Worm (Caenorhabditis elegans): ENCODE results near the gene str-97.

Gene str-97

DNA sequence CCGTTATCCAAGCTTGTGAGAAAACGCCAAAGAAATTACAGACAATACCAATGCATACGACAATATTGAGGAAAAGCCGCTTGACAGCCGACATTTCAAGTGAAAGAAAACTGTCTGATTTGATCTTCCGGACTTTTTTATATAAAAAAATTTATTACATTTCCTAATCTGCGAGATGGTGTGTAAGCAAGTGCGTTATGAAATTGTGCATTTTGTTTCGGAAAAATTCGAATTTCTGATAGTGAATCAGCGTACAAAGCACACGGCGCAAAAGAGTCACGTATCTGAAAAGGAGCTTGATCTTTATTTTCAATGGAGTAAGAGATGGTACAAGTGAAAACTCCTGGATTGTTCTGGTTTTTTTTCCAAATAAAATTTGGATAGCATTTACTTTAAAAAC is 13.9 kb downstream of the str-97 start, which contains the start of gene clc-32:
TSS of gene clc-32 (minus strand) at position 101 of the 400 bp plus-strand sequence.
- TF ChIP-seq W03F9.2 (tag; optimal IDR thresholded peaks at IDR 0.05) = no peak
- no peak for TF ChIP-seq dao-5 (tag; optimal IDR thresholded peaks at IDR 0.05)
- TF ChIP-seq him-1 (tag; optimal IDR thresholded peaks at IDR 0.05) = no peak

- TF ChIP-seq dao-5 (tag; optimal IDR thresholded peaks at IDR 0.05) (no peak), W03F9.2 (tag; optimal IDR thresholded peaks at IDR 0.05) (no peak), him-1 (tag; optimal IDR thresholded peaks at IDR 0.05) (no peak)
These were observed 15.5 kb downstream of the str-97 start, which contains the start of gene clc-11 for ce11 chrV:16139529-16139928. Gene clc-11 (minus strand): TSS chrV:16139629.

ce11 chrV:16137043-16137442 is 18.0 kb downstream of the str-97 start, which contains the start of gene F44G3.7:
Gene F44G3.7 (minus strand): TSS chrV:16137143.
- no peak for TF ChIP-seq dao-5 (tag; optimal IDR thresholded peaks at IDR 0.05)
- TF ChIP-seq him-1 (tag; optimal IDR thresholded peaks at IDR 0.05) = no peak
- no peak for TF ChIP-seq W03F9.2 (tag; optimal IDR thresholded peaks at IDR 0.05)

- TF ChIP-seq him-1 (tag; optimal IDR thresholded peaks at IDR 0.05) (no peak), dao-5 (tag; optimal IDR thresholded peaks at IDR 0.05) (no peak), W03F9.2 (tag; optimal IDR thresholded peaks at IDR 0.05) (no peak)
These were observed 22.3 kb downstream of the str-97 start, which contains the start of gene fbxa-144 for ce11 chrV:16132705-16133104. Gene fbxa-144 (minus strand): TSS chrV:16132805.

DNA sequence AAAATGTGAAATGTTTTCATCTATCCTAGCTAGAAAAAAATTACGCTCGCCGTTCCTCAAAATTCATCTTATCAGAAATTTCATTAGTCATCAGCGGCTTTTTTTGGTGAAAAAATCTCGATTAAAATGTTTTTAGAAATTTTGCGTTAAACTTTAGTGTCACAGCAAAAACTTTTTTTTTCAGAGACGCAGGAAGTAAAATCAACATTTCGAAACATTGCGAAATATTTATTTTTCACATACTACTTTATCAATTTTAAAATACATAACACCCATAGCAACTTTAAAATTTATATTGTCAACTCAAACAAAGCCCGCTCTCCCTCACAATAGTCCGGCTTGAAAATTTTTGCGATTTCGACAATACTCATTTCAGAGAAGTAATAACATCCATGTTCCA is 22.8 kb downstream of the str-97 start:
- TF ChIP-seq W03F9.2 (tag; optimal IDR thresholded peaks at IDR 0.05) = no peak
- TF ChIP-seq dao-5 (tag; optimal IDR thresholded peaks at IDR 0.05) = no peak
- no peak for TF ChIP-seq him-1 (tag; optimal IDR thresholded peaks at IDR 0.05)

DNA sequence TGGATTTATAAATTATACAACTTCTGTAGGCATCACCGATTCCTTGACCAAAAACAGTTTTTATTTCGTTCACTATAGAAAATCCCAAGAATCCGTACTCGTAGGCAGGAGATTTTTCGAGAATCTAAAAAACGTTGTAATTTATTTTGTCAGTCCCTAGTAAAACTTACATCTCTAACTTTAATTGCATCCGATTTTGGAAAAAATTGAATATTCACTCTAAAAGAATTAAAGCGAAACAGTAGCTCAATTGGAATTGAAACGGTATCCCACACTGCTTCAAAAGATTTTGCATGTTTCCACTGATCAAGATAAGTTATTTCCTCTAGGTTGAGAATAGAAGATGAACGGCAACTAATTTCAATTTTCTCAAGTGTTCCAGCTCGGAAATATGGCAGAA is 23.8 kb downstream of the str-97 start, which contains the start of gene fbxa-142:
TSS of gene fbxa-142 (minus strand) at position 101 of the 400 bp plus-strand sequence.
- no peak for TF ChIP-seq him-1 (tag; optimal IDR thresholded peaks at IDR 0.05)
- TF ChIP-seq dao-5 (tag; optimal IDR thresholded peaks at IDR 0.05) = no peak
- TF ChIP-seq W03F9.2 (tag; optimal IDR thresholded peaks at IDR 0.05) = no peak

DNA sequence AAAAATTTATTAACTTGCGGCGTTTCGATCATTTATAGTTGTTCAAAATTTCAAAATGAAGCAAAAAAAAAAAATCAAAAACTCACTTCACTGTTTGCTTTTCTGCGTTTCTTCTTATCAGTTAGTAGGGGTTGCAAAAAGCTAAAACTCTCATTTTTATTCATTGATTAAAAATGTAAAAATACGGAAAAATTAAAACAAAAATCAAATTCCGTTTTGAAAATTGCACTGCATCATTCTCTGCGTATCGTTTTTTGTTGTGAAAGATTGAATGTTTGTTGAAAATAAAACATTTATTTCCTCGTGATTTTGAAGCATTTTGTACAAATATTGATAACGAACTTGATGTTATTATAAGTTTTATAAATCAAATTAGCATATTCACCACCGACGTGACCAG is 25.9 kb downstream of the str-97 start:
- TF ChIP-seq him-1 (tag; optimal IDR thresholded peaks at IDR 0.05) (no peak), dao-5 (tag; optimal IDR thresholded peaks at IDR 0.05) (no peak), W03F9.2 (tag; optimal IDR thresholded peaks at IDR 0.05) (no peak)

DNA sequence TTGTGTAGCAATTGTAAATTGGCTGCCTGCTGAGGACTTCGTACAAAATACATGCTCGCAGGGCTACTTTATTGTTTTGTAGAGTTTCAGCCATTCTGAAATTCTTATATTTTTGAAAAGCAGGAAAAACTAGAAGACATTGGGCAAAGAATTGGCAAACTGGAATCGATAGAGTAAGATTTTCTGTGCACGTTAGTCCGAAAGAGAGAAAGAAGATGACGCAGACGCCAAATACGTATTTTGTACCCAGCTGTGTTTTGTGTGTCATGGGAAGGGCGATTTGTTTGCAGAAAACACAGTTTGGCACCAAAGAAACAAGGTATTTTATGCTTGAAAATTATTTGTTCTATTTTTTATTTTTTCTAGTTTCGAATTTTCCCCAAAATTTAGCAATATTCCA is 27.6 kb downstream of the str-97 start, which contains the start of gene fbxa-143:
TSS of gene fbxa-143 (minus strand) at position 101 of the 400 bp plus-strand sequence.
- TF ChIP-seq W03F9.2 (tag; optimal IDR thresholded peaks at IDR 0.05) = no peak
- no peak for TF ChIP-seq dao-5 (tag; optimal IDR thresholded peaks at IDR 0.05)
- TF ChIP-seq him-1 (tag; optimal IDR thresholded peaks at IDR 0.05) = no peak

DNA sequence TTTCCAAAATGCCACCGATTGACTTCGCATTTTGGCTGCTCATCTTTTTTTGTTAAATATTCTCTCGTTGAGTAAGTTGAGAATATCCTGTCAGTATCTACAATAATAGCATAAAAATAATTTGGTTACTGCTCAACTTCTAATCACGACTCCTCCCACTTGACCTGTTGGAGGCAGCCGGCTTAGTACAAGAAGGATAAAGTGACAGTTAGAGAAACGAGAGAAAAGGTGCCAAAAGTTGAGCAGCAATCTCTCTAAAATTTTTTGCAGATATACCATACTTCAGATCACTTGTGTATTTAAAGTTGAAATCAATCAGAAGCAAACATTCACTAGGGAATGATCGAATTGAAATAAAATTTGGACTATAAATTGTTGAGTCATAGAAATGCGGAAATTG is 30.3 kb downstream of the str-97 start, which contains the start of gene nhr-111:
TSS of gene nhr-111 (minus strand) at position 101 of the 400 bp plus-strand sequence.
- TF ChIP-seq W03F9.2 (tag; optimal IDR thresholded peaks at IDR 0.05) (no peak), dao-5 (tag; optimal IDR thresholded peaks at IDR 0.05) (no peak), him-1 (tag; optimal IDR thresholded peaks at IDR 0.05) (no peak)

- TF ChIP-seq him-1 (tag; optimal IDR thresholded peaks at IDR 0.05) = no peak
- TF ChIP-seq W03F9.2 (tag; optimal IDR thresholded peaks at IDR 0.05) = no peak
- no peak for TF ChIP-seq dao-5 (tag; optimal IDR thresholded peaks at IDR 0.05)
These were observed 33.6 kb downstream of the str-97 start for ce11 chrV:16121451-16121850.

DNA sequence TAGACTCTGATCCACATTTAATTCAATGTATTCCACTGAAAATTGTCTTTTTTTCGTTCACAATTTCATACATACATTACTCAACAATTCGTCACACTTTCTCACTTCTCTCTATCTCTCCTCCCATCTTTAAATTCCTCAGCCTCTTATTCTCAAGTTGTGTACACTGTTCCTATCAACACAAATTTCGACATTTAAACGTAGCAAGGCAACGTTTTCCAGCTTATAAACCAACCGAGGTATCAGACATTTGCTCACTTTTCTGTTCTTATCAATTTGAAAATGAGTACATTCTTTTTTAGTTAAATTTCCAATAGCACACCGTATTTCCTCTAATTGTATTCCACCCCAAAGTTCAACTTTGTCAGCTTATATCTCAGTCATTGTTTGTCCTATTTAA is 34.1 kb downstream of the str-97 start, which contains the start of gene skr-3:
TSS of gene skr-3 (plus strand) at position 163 of the 400 bp plus-strand sequence.
- no peak for TF ChIP-seq him-1 (tag; optimal IDR thresholded peaks at IDR 0.05)
- no peak for TF ChIP-seq W03F9.2 (tag; optimal IDR thresholded peaks at IDR 0.05)
- TF ChIP-seq dao-5 (tag; optimal IDR thresholded peaks at IDR 0.05) = no peak

DNA sequence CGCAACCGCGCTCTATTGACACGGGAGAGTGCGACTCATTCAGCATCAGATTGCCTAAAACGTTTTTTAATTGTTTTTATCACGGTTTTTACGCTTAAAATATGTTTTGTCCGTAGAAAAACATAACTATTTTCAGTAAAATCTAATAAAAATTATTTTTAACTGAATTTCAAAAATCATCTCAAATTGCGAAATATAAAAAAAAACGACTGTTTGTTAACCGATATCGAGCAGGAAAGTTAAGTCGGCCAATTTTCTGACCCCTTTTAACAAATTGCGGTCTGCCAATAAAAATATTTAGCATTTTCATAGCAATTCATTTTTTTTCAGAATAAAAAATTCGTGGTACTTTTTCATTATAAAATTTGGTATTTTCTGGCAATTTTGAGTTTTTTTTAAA is 34.5 kb downstream of the str-97 start:
- no peak for TF ChIP-seq him-1 (tag; optimal IDR thresholded peaks at IDR 0.05)
- no peak for TF ChIP-seq dao-5 (tag; optimal IDR thresholded peaks at IDR 0.05)
- no peak for TF ChIP-seq W03F9.2 (tag; optimal IDR thresholded peaks at IDR 0.05)

ce11 chrV:16118601-16119000 is 36.4 kb downstream of the str-97 start, which contains the start of gene str-103:
Gene str-103 (minus strand): TSS chrV:16118701.
- TF ChIP-seq W03F9.2 (tag; optimal IDR thresholded peaks at IDR 0.05) (no peak), dao-5 (tag; optimal IDR thresholded peaks at IDR 0.05) (no peak), him-1 (tag; optimal IDR thresholded peaks at IDR 0.05) (no peak)

DNA sequence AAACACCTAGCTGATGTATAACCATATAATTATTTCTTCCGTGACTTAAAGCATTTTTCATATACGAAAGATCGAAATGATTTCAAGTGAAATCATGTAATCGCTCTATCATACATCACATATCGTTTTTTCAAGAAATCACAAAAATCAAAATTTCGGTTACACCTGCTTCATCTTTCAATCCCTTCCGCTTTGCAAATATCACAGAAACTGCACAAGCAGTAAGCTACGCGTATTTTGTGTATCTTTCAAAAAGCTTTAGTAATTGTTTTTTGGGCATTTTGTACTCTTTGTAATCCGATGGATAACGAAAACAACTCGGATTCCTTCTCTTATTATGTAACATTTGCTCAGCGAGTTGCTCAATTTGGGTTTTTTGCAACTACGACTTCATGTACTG is 39.6 kb downstream of the str-97 start, which contains the start of gene str-25:
TSS of gene str-25 (plus strand) at position 301 of the 400 bp plus-strand sequence.
- no peak for TF ChIP-seq W03F9.2 (tag; optimal IDR thresholded peaks at IDR 0.05)
- TF ChIP-seq him-1 (tag; optimal IDR thresholded peaks at IDR 0.05) = no peak
- no peak for TF ChIP-seq dao-5 (tag; optimal IDR thresholded peaks at IDR 0.05)

DNA sequence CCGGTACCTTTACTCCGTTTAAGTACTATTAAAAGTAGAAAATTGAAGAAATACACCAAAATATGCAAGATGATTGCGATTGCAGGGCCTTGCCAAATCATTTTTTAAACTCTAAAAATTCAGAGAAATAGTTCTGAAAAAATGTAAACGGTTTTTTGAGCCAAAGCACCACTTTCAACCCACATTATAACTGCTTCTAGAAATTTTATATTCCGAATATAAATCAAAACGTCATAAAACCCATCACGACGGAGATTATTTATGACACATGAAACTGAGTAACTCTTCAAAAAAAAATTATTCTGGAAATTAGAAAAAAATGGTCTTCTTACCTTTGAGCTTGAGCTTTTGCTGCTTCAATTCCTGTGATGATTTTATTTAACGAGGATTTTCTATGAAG is 40.8 kb downstream of the str-97 start, which contains the start of gene srxa-16:
TSS of gene srxa-16 (minus strand) at position 101 of the 400 bp plus-strand sequence.
- TF ChIP-seq him-1 (tag; optimal IDR thresholded peaks at IDR 0.05) = no peak
- no peak for TF ChIP-seq W03F9.2 (tag; optimal IDR thresholded peaks at IDR 0.05)
- TF ChIP-seq dao-5 (tag; optimal IDR thresholded peaks at IDR 0.05) = no peak

Data from whole organism, L4/young adult.